Worm (Caenorhabditis elegans) whole organism, early embryonic: ENCODE results near the gene lgc-55.

Experiments used
- aly-1 ChIP-seq: sonication (generic microtip); optimal IDR thresholded peaks from 2 replicates; lab custom pipeline; 2016; ENCODE audit warnings: missing genetic modification characterization, missing compliant biosample characterization
- ama-1 ChIP-seq: fragments of 150-350 bp; optimal IDR thresholded peaks from 2 replicates; lab custom pipeline; 2014
- ets-7 ChIP-seq: sonication (generic microtip); optimal IDR thresholded peaks from 2 replicates; lab custom pipeline; 2016; ENCODE audit warnings: missing genotype, missing genetic modification characterization, missing compliant biosample characterization
- flt-1 ChIP-seq: fragments of 200-800 bp; sonication (Bioruptor generic); IDR thresholded peaks from 2 replicates; pipeline ENCODE4 v1.3.6; 2022; ENCODE audit warnings: missing genetic modification characterization, missing compliant biosample characterization
- pes-1 ChIP-seq: fragments of 200-800 bp; sonication (Bioruptor generic); IDR thresholded peaks from 2 replicates; pipeline ENCODE4 v1.3.6; 2022; ENCODE audit warnings: missing genetic modification reagents, missing genetic modification characterization, missing compliant biosample characterization
- sea-1 ChIP-seq: fragments of 200-800 bp; sonication (Bioruptor generic); conservative IDR thresholded peaks from 2 replicates; pipeline ENCODE4 v1.3.6; 2022; ENCODE audit warnings: missing genetic modification characterization, missing compliant biosample characterization
- tbx-11 ChIP-seq: fragments of 200-800 bp; sonication (Bioruptor generic); IDR thresholded peaks from 2 replicates; pipeline ENCODE4 v1.3.6; 2022; ENCODE audit warnings: missing genetic modification characterization, missing compliant biosample characterization

ce11 chrV:19986788-19987187 lies 36.1 kb upstream of the lgc-55 start:
- TF ChIP-seq ets-7 (tag; lab: Kevin White, UChicago) = no peak
- TF ChIP-seq tbx-11 = no peak
- no peak for TF ChIP-seq sea-1 (GFP tag; lab: Robert Waterston, UW)
- no peak for TF ChIP-seq flt-1 (GFP tag; lab: Robert Waterston, UW)
- TF ChIP-seq ama-1 (lab: Kevin White, UChicago) = no peak
- TF ChIP-seq pes-1 (GFP tag; lab: Robert Waterston, UW) = no peak
- no peak for TF ChIP-seq aly-1 (tag; lab: Kevin White, UChicago)
